Fruit fly (Drosophila melanogaster) Kc167 (cell line): ENCODE data around the gene CG43339.

Experiments
- Sin3A ChIP-seq: fragments of >200 bp; optimal IDR thresholded peaks from 2 replicates; lab custom pipeline; 2018; ENCODE audit warnings: missing external identifiers
- h ChIP-seq: fragments of >200 bp; optimal IDR thresholded peaks from 3 replicates; lab custom pipeline; 2018; ENCODE audit warnings: missing external identifiers
- insv ChIP-seq: fragments of >200 bp; optimal IDR thresholded peaks from 3 replicates; lab custom pipeline; 2018; ENCODE audit warnings: missing external identifiers
- psq ChIP-seq: fragments of >200 bp; optimal IDR thresholded peaks from 2 replicates; lab custom pipeline; 2017; ENCODE audit warnings: missing external identifiers
- ttk ChIP-seq: sonication (Bioruptor generic); optimal IDR thresholded peaks from 2 replicates; lab custom pipeline; 2017; ENCODE audit warnings: missing external identifiers

dm6 chr2L:18705617-18706046, 32.5 kb upstream of the CG43339 start, which contains the start of gene Jwa:
- no peak for TF ChIP-seq psq (lab: Kevin White, UChicago)
- TF ChIP-seq Sin3A (lab: Kevin White, UChicago): no peak
- TF ChIP-seq insv (lab: Kevin White, UChicago): no peak
- TF ChIP-seq ttk (lab: Kevin White, UChicago): no peak
- no peak for TF ChIP-seq h (lab: Kevin White, UChicago)
